Worm (Caenorhabditis elegans) whole organism, L3 larva: Measurements from ENCODE around the gene C06E4.6.

Source experiments
- R02D3.7 ChIP-seq: fragments of 150-350 bp; optimal IDR thresholded peaks from 2 replicates; lab custom pipeline; 2014; ENCODE audit warnings: missing biosample characterization, missing genetic modification characterization
- ZK546.5 ChIP-seq: sonication (generic microtip); optimal IDR thresholded peaks from 2 replicates; lab custom pipeline; 2017; ENCODE audit warnings: missing biosample characterization, missing genetic modification characterization
- aly-2 ChIP-seq: fragments of 150-350 bp; optimal IDR thresholded peaks from 2 replicates; lab custom pipeline; 2014; ENCODE audit warnings: missing biosample characterization, missing genetic modification characterization
- ama-1 ChIP-seq: fragments of 150-350 bp; optimal IDR thresholded peaks from 2 replicates; lab custom pipeline; 2018
- ceh-16 ChIP-seq: sonication (generic microtip); optimal IDR thresholded peaks from 2 replicates; lab custom pipeline; 2017; ENCODE audit warnings: missing biosample characterization, missing genetic modification characterization
- ceh-28 ChIP-seq: fragments of 150-350 bp; optimal IDR thresholded peaks from 2 replicates; lab custom pipeline; 2014; ENCODE audit warnings: missing biosample characterization, missing genetic modification reagents, missing genetic modification characterization
- ceh-82 ChIP-seq: fragments of 150-350 bp; optimal IDR thresholded peaks from 2 replicates; lab custom pipeline; 2014; ENCODE audit warnings: missing biosample characterization, missing genetic modification characterization
- ceh-9 ChIP-seq: sonication (generic microtip); optimal IDR thresholded peaks from 2 replicates; lab custom pipeline; 2018; ENCODE audit warnings: missing biosample characterization, missing genetic modification characterization
- daf-12 ChIP-seq: fragments of 150-350 bp; optimal IDR thresholded peaks from 2 replicates; lab custom pipeline; 2014; ENCODE audit warnings: missing biosample characterization, missing genetic modification reagents, missing genetic modification characterization
- egl-5 ChIP-seq: fragments of 150-350 bp; optimal IDR thresholded peaks from 2 replicates; lab custom pipeline; 2017; ENCODE audit warnings: missing biosample characterization, missing genetic modification reagents, missing genetic modification characterization, inconsistent platforms
- elt-1 ChIP-seq: fragments of 150-350 bp; optimal IDR thresholded peaks from 2 replicates; lab custom pipeline; 2014; ENCODE audit warnings: missing biosample characterization, missing genetic modification characterization
- elt-2 ChIP-seq: sonication (generic microtip); optimal IDR thresholded peaks from 2 replicates; lab custom pipeline; 2016; ENCODE audit warnings: missing genetic modification reagents, mild to moderate bottlenecking, missing genetic modification characterization, missing compliant biosample characterization
- elt-3 ChIP-seq, 3 experiments: fragments of 150-350 bp in 1 of 3; sonication (generic microtip) in 2 of 3; optimal IDR thresholded peaks; 2 replicates in 2 of 3; 4 replicates in 1 of 3; lab custom pipeline; 2014 to 2017; ENCODE audit warnings: missing biosample characterization in 3 of 3, missing genetic modification characterization in 3 of 3
- eor-1 ChIP-seq, 2 experiments: fragments of 150-350 bp; optimal IDR thresholded peaks; 2 replicates each; lab custom pipeline; 2014 to 2018; ENCODE audit warnings: missing biosample characterization in 2 of 2, missing genetic modification characterization in 2 of 2
- fkh-10 ChIP-seq: sonication (generic microtip); optimal IDR thresholded peaks from 2 replicates; lab custom pipeline; 2017; ENCODE audit warnings: missing biosample characterization, missing genetic modification reagents, missing genetic modification characterization
- fkh-2 ChIP-seq: fragments of 150-350 bp; optimal IDR thresholded peaks from 2 replicates; lab custom pipeline; 2014; ENCODE audit warnings: missing biosample characterization, missing genetic modification reagents, missing genetic modification characterization
- fos-1 ChIP-seq: fragments of 150-350 bp; optimal IDR thresholded peaks from 2 replicates; lab custom pipeline; 2014; ENCODE audit warnings: missing biosample characterization, missing genetic modification characterization
- hmg-11 ChIP-seq: sonication (generic microtip); optimal IDR thresholded peaks from 2 replicates; lab custom pipeline; 2016; ENCODE audit warnings: missing genetic modification characterization, missing compliant biosample characterization
- jun-1 ChIP-seq: fragments of 150-350 bp; optimal IDR thresholded peaks from 2 replicates; lab custom pipeline; 2014; ENCODE audit warnings: missing biosample characterization, missing genetic modification reagents, missing genetic modification characterization
- lin-15B ChIP-seq: fragments of 150-350 bp; optimal IDR thresholded peaks from 2 replicates; lab custom pipeline; 2014; ENCODE audit warnings: missing biosample characterization, missing genetic modification characterization
- lin-39 ChIP-seq: fragments of 150-350 bp; optimal IDR thresholded peaks from 2 replicates; lab custom pipeline; 2018; ENCODE audit warnings: missing biosample characterization, missing genetic modification reagents, missing genetic modification characterization
- lsy-12 ChIP-seq: sonication (generic microtip); optimal IDR thresholded peaks from 2 replicates; lab custom pipeline; 2016; ENCODE audit warnings: mild to moderate bottlenecking, missing genetic modification characterization, missing compliant biosample characterization
- mdl-1 ChIP-seq: fragments of 150-350 bp; optimal IDR thresholded peaks from 2 replicates; lab custom pipeline; 2014; ENCODE audit warnings: missing biosample characterization, missing genetic modification characterization
- mml-1 ChIP-seq: fragments of 150-350 bp; sonication (generic microtip); optimal IDR thresholded peaks from 3 replicates; lab custom pipeline; 2014; ENCODE audit warnings: missing biosample characterization, missing genetic modification characterization
- nfya-1 ChIP-seq: sonication (generic microtip); optimal IDR thresholded peaks from 2 replicates; lab custom pipeline; 2017; ENCODE audit warnings: missing genetic modification characterization, mild to moderate bottlenecking, missing compliant biosample characterization, antibody characterized with exemption, moderate library complexity; ENCODE audit not compliant: insufficient read depth
- nhr-11 ChIP-seq: fragments of 150-350 bp; optimal IDR thresholded peaks from 2 replicates; lab custom pipeline; 2014; ENCODE audit warnings: missing biosample characterization, missing genetic modification characterization
- nhr-12 ChIP-seq: fragments of 150-350 bp; optimal IDR thresholded peaks from 2 replicates; lab custom pipeline; 2014; ENCODE audit warnings: missing biosample characterization, missing genetic modification characterization
- nhr-23 ChIP-seq: fragments of 150-350 bp; optimal IDR thresholded peaks from 2 replicates; lab custom pipeline; 2014; ENCODE audit warnings: missing biosample characterization, missing genetic modification reagents, missing genetic modification characterization
- nhr-237 ChIP-seq: fragments of 150-350 bp; optimal IDR thresholded peaks from 2 replicates; lab custom pipeline; 2014; ENCODE audit warnings: missing biosample characterization, missing genetic modification characterization
- nhr-25 ChIP-seq: sonication (generic microtip); optimal IDR thresholded peaks from 2 replicates; lab custom pipeline; 2017; ENCODE audit warnings: missing biosample characterization, missing genetic modification characterization
- nhr-28 ChIP-seq: fragments of 150-350 bp; optimal IDR thresholded peaks from 2 replicates; lab custom pipeline; 2014; ENCODE audit warnings: missing biosample characterization, missing genetic modification characterization
- nhr-43 ChIP-seq: sonication (generic microtip); optimal IDR thresholded peaks from 2 replicates; lab custom pipeline; 2016; ENCODE audit warnings: mild to moderate bottlenecking, missing genetic modification characterization, missing compliant biosample characterization; ENCODE audit not compliant: poor library complexity, severe bottlenecking
- nhr-67 ChIP-seq: fragments of 150-350 bp; optimal IDR thresholded peaks from 2 replicates; lab custom pipeline; 2014; ENCODE audit warnings: missing biosample characterization, missing genetic modification characterization
- nhr-76 ChIP-seq: fragments of 150-350 bp; sonication (generic microtip); optimal IDR thresholded peaks from 5 replicates; lab custom pipeline; 2014; ENCODE audit warnings: missing biosample characterization, missing genetic modification characterization
- nhr-77 ChIP-seq: fragments of 150-350 bp; optimal IDR thresholded peaks from 2 replicates; lab custom pipeline; 2014; ENCODE audit warnings: missing biosample characterization, missing genetic modification characterization
- pha-4 ChIP-seq: fragments of 150-350 bp; optimal IDR thresholded peaks from 2 replicates; lab custom pipeline; 2014; ENCODE audit warnings: missing biosample characterization, missing genetic modification reagents, missing genetic modification characterization
- pqm-1 ChIP-seq: fragments of 150-350 bp; optimal IDR thresholded peaks from 2 replicates; lab custom pipeline; 2017; ENCODE audit warnings: missing biosample characterization, missing genetic modification characterization, inconsistent platforms
- sea-2 ChIP-seq: fragments of 150-350 bp; sonication (generic microtip); optimal IDR thresholded peaks from 4 replicates; lab custom pipeline; 2014; ENCODE audit warnings: missing biosample characterization, missing genetic modification reagents, missing genetic modification characterization
- skn-1 ChIP-seq: fragments of 150-350 bp; optimal IDR thresholded peaks from 2 replicates; lab custom pipeline; 2014; ENCODE audit warnings: missing biosample characterization, missing genetic modification characterization
- snpc-4 ChIP-seq: fragments of 150-350 bp; optimal IDR thresholded peaks from 2 replicates; lab custom pipeline; 2014; ENCODE audit warnings: missing biosample characterization, missing genetic modification characterization
- tbx-2 ChIP-seq: sonication (generic microtip); optimal IDR thresholded peaks from 2 replicates; lab custom pipeline; 2016; ENCODE audit warnings: mild to moderate bottlenecking, missing genetic modification characterization, missing compliant biosample characterization
- unc-39 ChIP-seq: sonication (generic microtip); optimal IDR thresholded peaks from 4 replicates; lab custom pipeline; 2017; ENCODE audit warnings: missing biosample characterization, missing genetic modification characterization
- unc-62 ChIP-seq: fragments of 150-350 bp; sonication (generic microtip); optimal IDR thresholded peaks from 4 replicates; lab custom pipeline; 2014; ENCODE audit warnings: missing biosample characterization, missing genetic modification reagents, missing genetic modification characterization
- zag-1 ChIP-seq: fragments of 150-350 bp; optimal IDR thresholded peaks from 2 replicates; lab custom pipeline; 2014; ENCODE audit warnings: missing biosample characterization, missing genetic modification characterization
- ztf-11 ChIP-seq: fragments of 150-350 bp; optimal IDR thresholded peaks from 2 replicates; lab custom pipeline; 2014; ENCODE audit warnings: missing biosample characterization, missing genetic modification characterization
- ztf-4 ChIP-seq: fragments of 150-350 bp; optimal IDR thresholded peaks from 2 replicates; lab custom pipeline; 2014; ENCODE audit warnings: missing biosample characterization, missing genetic modification characterization

Gene C06E4.6

ce11 chrIV:7230935-7231334 lies 27.2 kb downstream of the C06E4.6 start, which contains the start of gene D2024.4:
Gene D2024.4 (plus strand): TSS chrIV:7231235.
- TF ChIP-seq ztf-11 (tag; lab: Kevin White, UChicago) (no peak), eor-1 (tag; optimal IDR thresholded peaks at IDR 0.05; lab: Kevin White, UChicago) (no peak), ceh-9 (tag; lab: Kevin White, UChicago) (no peak), tbx-2 (tag; lab: Kevin White, UChicago) (no peak), nhr-28 (tag; lab: Kevin White, UChicago) (no peak), elt-2 (tag; lab: Kevin White, UChicago) (no peak), nhr-77 (tag; lab: Kevin White, UChicago) (no peak), pqm-1 (tag; lab: Kevin White, UChicago) (no peak), ztf-4 (tag; lab: Kevin White, UChicago) (no peak), nfya-1 (tag; lab: Kevin White, UChicago) (no peak), lin-15B (tag; lab: Kevin White, UChicago) (no peak), ama-1 (no peak), sea-2 (GFP tag; lab: Kevin White, UChicago) (no peak), ceh-28 (tag; lab: Kevin White, UChicago) (no peak), nhr-23 (no peak), unc-39 (no peak), elt-3 (tag; optimal IDR thresholded peaks at IDR 0.05; lab: Kevin White, UChicago) (no peak)

ce11 chrIV:7230198-7230597 lies 27.9 kb downstream of the C06E4.6 start, which contains the start of gene cap-1:
Gene cap-1 (minus strand): TSS chrIV:7230223.
- TF ChIP-seq ceh-16 (tag; lab: Kevin White, UChicago) (no peak), elt-1 (tag; lab: Kevin White, UChicago) (no peak), ZK546.5 (no peak), ama-1 (no peak), ceh-9 (tag; lab: Kevin White, UChicago) (no peak), mdl-1 (tag; lab: Kevin White, UChicago) (no peak), eor-1 (tag; optimal IDR thresholded peaks at IDR 0.05; lab: Kevin White, UChicago) (no peak), ceh-28 (tag; lab: Kevin White, UChicago) (peak; percentile 73), lin-39 (tag; lab: Kevin White, UChicago) (no peak), fkh-10 (no peak), fkh-2 (tag; lab: Kevin White, UChicago) (no peak), ztf-11 (tag; lab: Kevin White, UChicago) (no peak), ztf-4 (tag; lab: Kevin White, UChicago) (no peak), lsy-12 (tag; lab: Kevin White, UChicago) (no peak), tbx-2 (tag; lab: Kevin White, UChicago) (no peak), lin-15B (tag; lab: Kevin White, UChicago) (peak; percentile 88), hmg-11 (tag; lab: Kevin White, UChicago) (peak; percentile 72), nhr-12 (tag; lab: Kevin White, UChicago) (no peak), R02D3.7 (tag; lab: Kevin White, UChicago) (no peak), jun-1 (peak; percentile 28), snpc-4 (tag; lab: Kevin White, UChicago) (peak; percentile 80), unc-62 (GFP tag; lab: Kevin White, UChicago) (no peak), elt-2 (tag; lab: Kevin White, UChicago) (peak; percentile 33), elt-3 (tag; optimal IDR thresholded peaks at IDR 0.05; lab: Kevin White, UChicago) (no peak), pha-4 (tag; lab: Kevin White, UChicago) (peak; percentile 92), nhr-25 (tag; lab: Kevin White, UChicago) (peak; percentile 44), zag-1 (tag; lab: Kevin White, UChicago) (no peak), nhr-77 (tag; lab: Kevin White, UChicago) (no peak), aly-2 (tag; lab: Kevin White, UChicago) (no peak), nhr-43 (no peak), unc-39 (no peak), nhr-11 (tag; lab: Kevin White, UChicago) (no peak), skn-1 (no peak), egl-5 (peak; percentile 52), sea-2 (GFP tag; lab: Kevin White, UChicago) (no peak), nhr-76 (tag; lab: Kevin White, UChicago) (no peak), nhr-28 (tag; lab: Kevin White, UChicago) (no peak), mml-1 (tag; lab: Kevin White, UChicago) (no peak), daf-12 (tag; lab: Kevin White, UChicago) (no peak), nhr-23 (peak; percentile 82), nhr-237 (no peak), fos-1 (tag; lab: Kevin White, UChicago) (peak; percentile 50), pqm-1 (tag; lab: Kevin White, UChicago) (peak; percentile 53), nhr-67 (tag; lab: Kevin White, UChicago) (no peak), ceh-82 (tag; lab: Kevin White, UChicago) (peak; percentile 35), nfya-1 (tag; lab: Kevin White, UChicago) (peak; percentile 68)
